Worm (Caenorhabditis elegans) whole organism, late embryonic: Measurements from ENCODE around the gene jun-1.

Experiments used
- pag-3 ChIP-seq: sonication (generic microtip); optimal IDR thresholded peaks from 2 replicates; lab custom pipeline; 2016; ENCODE audit warnings: missing compliant biosample characterization, missing genetic modification characterization, borderline replicate concordance
- pha-4 ChIP-seq: fragments of 150-350 bp; optimal IDR thresholded peaks from 2 replicates; lab custom pipeline; 2018; ENCODE audit warnings: missing biosample characterization, missing genetic modification reagents, missing genetic modification characterization
- ztf-16 ChIP-seq: sonication (generic microtip); optimal IDR thresholded peaks from 2 replicates; lab custom pipeline; 2017; ENCODE audit warnings: missing genetic modification characterization, missing compliant biosample characterization

DNA sequence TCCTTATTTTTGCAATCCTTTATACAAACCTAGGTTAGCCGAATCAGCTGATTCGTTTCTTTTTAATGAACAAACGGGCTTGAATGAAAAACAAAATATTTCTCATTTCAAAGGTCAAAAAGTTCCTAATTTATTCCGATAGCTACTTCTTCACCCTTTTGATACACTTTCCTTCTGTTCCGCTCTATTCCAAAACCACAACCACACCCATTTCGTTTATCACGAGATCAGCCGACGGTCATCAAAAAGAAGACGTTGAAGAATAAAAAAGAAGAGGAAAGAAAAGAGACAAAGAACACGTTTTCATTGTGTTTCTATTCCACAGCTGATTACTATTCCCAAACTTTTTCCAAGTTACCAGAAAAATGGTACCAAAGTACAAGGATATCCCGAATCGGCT lies 35.1 kb downstream of the jun-1 start:
- TF ChIP-seq pag-3 (tag; lab: Kevin White, UChicago) (no peak), ztf-16 (no peak), pha-4 (tag; lab: Kevin White, UChicago) (no peak)
